Fruit fly (Drosophila melanogaster): ENCODE measurements around the gene Slbp.
A peak's percentile ranks its signal among the peaks of the same experiment; 100 is the strongest.

Slbp gene

dm6 chr3R:29146710-29147109, 6.4 kb downstream of the Slbp start, which contains the start of gene CG14511 (continued):
- TF ChIP-seq sna (GFP tag; IDR thresholded peaks at IDR 0.05; ENCODE audit: partially characterized antibody): 0 out of 2 replicates have a peak, but pooled peaks have one; percentile 15
- TF ChIP-seq phol (tag; optimal IDR thresholded peaks at IDR 0.05): no peak
- TF ChIP-seq CG15073 (GFP tag; optimal IDR thresholded peaks at IDR 0.05): no peak
- TF ChIP-seq Ada2b (GFP tag; IDR thresholded peaks at IDR 0.05): no peak
- no peak for TF ChIP-seq aop (GFP tag; IDR thresholded peaks at IDR 0.05)
- no peak for TF ChIP-seq CTCF (GFP tag; optimal IDR thresholded peaks at IDR 0.05)
- peak; percentile 29 for TF ChIP-seq Blimp-1 (GFP tag; optimal IDR thresholded peaks at IDR 0.05)
- TF ChIP-seq Ptx1 (GFP tag; IDR thresholded peaks at IDR 0.05): no peak
- TF ChIP-seq kah (GFP tag; optimal IDR thresholded peaks at IDR 0.05): peak; percentile 100
- TF ChIP-seq HLH4C (GFP tag; IDR thresholded peaks at IDR 0.05; ENCODE audit: partially characterized antibody): peak; percentile 58; the same call in 1 of the 3 replicates
- TF ChIP-seq dati (GFP tag; IDR thresholded peaks at IDR 0.05): no peak
- no peak for TF ChIP-seq pum (GFP tag; optimal IDR thresholded peaks at IDR 0.05)
- no peak for TF ChIP-seq oc (tag; optimal IDR thresholded peaks at IDR 0.05)
- TF ChIP-seq maf-S (GFP tag; optimal IDR thresholded peaks at IDR 0.05): no peak
- TF ChIP-seq CG11695 (GFP tag; IDR thresholded peaks at IDR 0.05): no peak
- TF ChIP-seq CG18619 (GFP tag; optimal IDR thresholded peaks at IDR 0.05): no peak
- no peak for TF ChIP-seq CG10431 (GFP tag; optimal IDR thresholded peaks at IDR 0.05)
- peak; percentile 40 for TF ChIP-seq CG2116 (GFP tag; optimal IDR thresholded peaks at IDR 0.05)
- TF ChIP-seq cato (GFP tag; optimal IDR thresholded peaks at IDR 0.05; ENCODE audit: borderline replicate concordance): no peak
- TF ChIP-seq crp (GFP tag; optimal IDR thresholded peaks at IDR 0.05): peak in 1 of 2 experiments; percentile 81
- peak; percentile 96 for TF ChIP-seq CG9437 (GFP tag; optimal IDR thresholded peaks at IDR 0.05)
- TF ChIP-seq unc-4 (GFP tag; IDR thresholded peaks at IDR 0.05; ENCODE audit: partially characterized antibody): 0 out of 2 replicates have a peak, but pooled peaks have one; percentile 28
- TF ChIP-seq Dp (GFP tag; optimal IDR thresholded peaks at IDR 0.05): peak; percentile 65
- peak; percentile 55 for TF ChIP-seq Myb (GFP tag; optimal IDR thresholded peaks at IDR 0.05)
- peak; percentile 77 for TF ChIP-seq E2f2 (GFP tag; IDR thresholded peaks at IDR 0.05)
- TF ChIP-seq gce (GFP tag; IDR thresholded peaks at IDR 0.05): no peak
- no peak for TF ChIP-seq CG8944 (GFP tag; optimal IDR thresholded peaks at IDR 0.05)
- peak; percentile 0 for TF ChIP-seq MESR4 (GFP tag; optimal IDR thresholded peaks at IDR 0.05)
- TF ChIP-seq CG10267 (tag; optimal IDR thresholded peaks at IDR 0.05): no peak
- TF ChIP-seq CG10274 (GFP tag; optimal IDR thresholded peaks at IDR 0.05): no peak
- no peak for TF ChIP-seq bab2 (GFP tag; optimal IDR thresholded peaks at IDR 0.05)
- TF ChIP-seq D (optimal IDR thresholded peaks at IDR 0.05): no peak
- TF ChIP-seq D (GFP tag; optimal IDR thresholded peaks at IDR 0.05): no peak
- peak; percentile 30; the same call in 1 of the 2 replicates for TF ChIP-seq bbx (GFP tag; IDR thresholded peaks at IDR 0.05; ENCODE audit: partially characterized antibody)
- TF ChIP-seq CG18764 (GFP tag; optimal IDR thresholded peaks at IDR 0.05): no peak
- TF ChIP-seq hkb (optimal IDR thresholded peaks at IDR 0.05): no peak
- no peak for TF ChIP-seq hkb (GFP tag; IDR thresholded peaks at IDR 0.05)
- peak; percentile 45; the same call in 1 of the 4 replicates for TF ChIP-seq Dll (GFP tag; IDR thresholded peaks at IDR 0.05; ENCODE audit: partially characterized antibody)
- TF ChIP-seq scrt (GFP tag; optimal IDR thresholded peaks at IDR 0.05): peak; percentile 83
- no peak for TF ChIP-seq psq (GFP tag; optimal IDR thresholded peaks at IDR 0.05)
- no peak for TF ChIP-seq CG18011 (GFP tag; optimal IDR thresholded peaks at IDR 0.05)
- peak; percentile 32; the same call in 1 of the 3 replicates for TF ChIP-seq CG34422 (GFP tag; IDR thresholded peaks at IDR 0.05)
- no peak for TF ChIP-seq nerfin-2 (GFP tag; IDR thresholded peaks at IDR 0.05; ENCODE audit: partially characterized antibody)

Data from whole organism, embryonic.